Worm (Caenorhabditis elegans): ENCODE measurements around the gene C14A6.6.

- TF ChIP-seq elt-2 (tag; optimal IDR thresholded peaks at IDR 0.05) (no peak), pqm-1 (tag; optimal IDR thresholded peaks at IDR 0.05) (no peak), ceh-48 (tag; optimal IDR thresholded peaks at IDR 0.05) (no peak), hlh-15 (tag; optimal IDR thresholded peaks at IDR 0.05) (no peak), nfya-1 (tag; optimal IDR thresholded peaks at IDR 0.05) (no peak), fkh-10 (GFP tag; optimal IDR thresholded peaks at IDR 0.05) (no peak), dmd-4 (tag; optimal IDR thresholded peaks at IDR 0.05; ENCODE audit: borderline replicate concordance) (no peak), ceh-30 (tag; optimal IDR thresholded peaks at IDR 0.05) (no peak)
These were observed 4.5 kb downstream of the C14A6.6 start, which contains the start of gene C14A6.12 for ce11 chrV:18162568-18162967.

Data from whole organism, late embryonic.